Worm (Caenorhabditis elegans) whole organism, early embryonic: ENCODE results near the gene F17E9.2.

Source experiments
- B0310.2 ChIP-seq: sonication (generic microtip); optimal IDR thresholded peaks from 2 replicates; lab custom pipeline; 2016; ENCODE audit warnings: mild to moderate bottlenecking, missing genetic modification characterization, missing compliant biosample characterization
- F13C5.2 ChIP-seq: sonication (generic microtip); optimal IDR thresholded peaks from 2 replicates; lab custom pipeline; 2017; ENCODE audit warnings: mild to moderate bottlenecking, missing genetic modification characterization, inconsistent platforms, missing compliant biosample characterization
- ama-1 ChIP-seq: fragments of 150-350 bp; optimal IDR thresholded peaks from 2 replicates; lab custom pipeline; 2014
- ceh-36 ChIP-seq: sonication (generic microtip); optimal IDR thresholded peaks from 2 replicates; lab custom pipeline; 2016; ENCODE audit warnings: missing genetic modification characterization, inconsistent platforms, missing compliant biosample characterization
- ets-7 ChIP-seq: sonication (generic microtip); optimal IDR thresholded peaks from 2 replicates; lab custom pipeline; 2016; ENCODE audit warnings: missing genotype, missing genetic modification characterization, missing compliant biosample characterization
- flt-1 ChIP-seq: fragments of 200-800 bp; sonication (Bioruptor generic); IDR thresholded peaks from 2 replicates; pipeline ENCODE4 v1.3.6; 2022; ENCODE audit warnings: missing genetic modification characterization, missing compliant biosample characterization
- hmg-4 ChIP-seq: fragments of 200-800 bp; sonication (Bioruptor generic); optimal IDR thresholded peaks from 2 replicates; lab custom pipeline; 2018; ENCODE audit warnings: mild to moderate bottlenecking, missing genetic modification characterization, missing compliant biosample characterization
- hnd-1 ChIP-seq: sonication (generic microtip); optimal IDR thresholded peaks from 2 replicates; lab custom pipeline; 2016; ENCODE audit warnings: missing genetic modification characterization, missing compliant biosample characterization
- sea-1 ChIP-seq: fragments of 200-800 bp; sonication (Bioruptor generic); conservative IDR thresholded peaks from 2 replicates; pipeline ENCODE4 v1.3.6; 2022; ENCODE audit warnings: missing genetic modification characterization, missing compliant biosample characterization
- tbx-11 ChIP-seq: fragments of 200-800 bp; sonication (Bioruptor generic); IDR thresholded peaks from 2 replicates; pipeline ENCODE4 v1.3.6; 2022; ENCODE audit warnings: missing genetic modification characterization, missing compliant biosample characterization
- tra-4 ChIP-seq: sonication (generic microtip); optimal IDR thresholded peaks from 2 replicates; lab custom pipeline; 2017; ENCODE audit warnings: missing genetic modification characterization, missing compliant biosample characterization

DNA sequence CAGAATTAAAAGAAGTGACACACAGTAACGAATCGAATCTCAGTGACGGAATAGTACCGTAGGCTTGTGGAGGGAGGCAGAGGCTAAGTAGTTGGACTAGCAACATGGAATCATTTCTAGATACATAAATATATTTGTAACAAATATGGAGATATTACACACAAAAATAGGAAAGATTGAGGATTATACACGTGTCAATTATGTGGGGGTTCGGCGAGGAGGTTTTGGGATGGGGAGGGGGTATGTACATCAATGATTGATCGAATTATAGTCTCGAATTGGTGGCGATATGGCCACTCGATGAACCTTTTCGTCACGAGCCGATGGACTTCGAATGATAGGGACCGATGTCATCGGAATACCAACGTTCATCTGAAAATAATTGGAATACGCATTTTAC lies 48.3 kb upstream of the F17E9.2 start:
- TF ChIP-seq tbx-11 (GFP tag; lab: Robert Waterston, UW) (no peak), ama-1 (lab: Kevin White, UChicago) (no peak), ceh-36 (no peak), B0310.2 (no peak), tra-4 (tag; lab: Kevin White, UChicago) (no peak), sea-1 (no peak), ets-7 (tag; lab: Kevin White, UChicago) (no peak), flt-1 (GFP tag; lab: Robert Waterston, UW) (no peak), hmg-4 (GFP tag; lab: Kevin White, UChicago) (no peak), hnd-1 (tag; lab: Kevin White, UChicago) (no peak), F13C5.2 (tag; lab: Kevin White, UChicago) (no peak)
